Fruit fly (Drosophila melanogaster): ENCODE measurements around the gene Dad.
A peak's percentile ranks its signal among the peaks of the same experiment; 100 is the strongest.

Gene Dad

DNA sequence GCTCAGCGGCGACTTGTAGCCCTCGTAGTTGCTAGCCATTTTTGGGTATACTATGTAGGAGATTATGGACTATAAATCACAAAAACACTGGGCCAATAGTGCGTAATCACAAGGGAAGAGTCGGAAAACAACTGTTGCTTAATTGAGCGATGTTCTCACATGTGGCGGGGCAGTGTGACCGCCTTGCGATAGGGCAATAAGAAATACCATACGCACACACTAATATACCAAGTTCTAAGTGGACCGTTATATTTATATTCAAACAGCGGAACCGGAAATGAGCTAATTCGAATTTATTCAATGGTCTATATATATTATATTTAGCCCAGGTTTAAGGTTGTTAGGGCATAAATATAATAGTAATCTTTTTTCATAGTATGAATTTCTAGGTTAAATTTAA lies 32.9 kb upstream of the Dad start, which contains the start of gene Adsl (continued):
- TF ChIP-seq CG31441 (GFP tag; IDR thresholded peaks at IDR 0.05) (peak; percentile 84; the same call in 1 of the 2 replicates), Sox100B (GFP tag; optimal IDR thresholded peaks at IDR 0.05) (peak; percentile 74), Six4 (GFP tag; optimal IDR thresholded peaks at IDR 0.05) (peak; percentile 49), Bteb2 (GFP tag; optimal IDR thresholded peaks at IDR 0.05) (no peak), MESR4 (GFP tag; optimal IDR thresholded peaks at IDR 0.05) (peak; percentile 78), ATbp (GFP tag; optimal IDR thresholded peaks at IDR 0.05) (peak; percentile 78), CG7745 (tag; optimal IDR thresholded peaks at IDR 0.05) (no peak), Ptx1 (GFP tag; IDR thresholded peaks at IDR 0.05) (no peak), Opbp (GFP tag; IDR thresholded peaks at IDR 0.05; ENCODE audit: partially characterized antibody) (no peak), CG12659 (GFP tag; optimal IDR thresholded peaks at IDR 0.05) (peak; percentile 72), fd96Cb (tag; optimal IDR thresholded peaks at IDR 0.05) (no peak), Hsf (GFP tag; optimal IDR thresholded peaks at IDR 0.05) (peak; percentile 32), CG8924 (tag; optimal IDR thresholded peaks at IDR 0.05) (peak; percentile 41), gfzf (GFP tag; optimal IDR thresholded peaks at IDR 0.05) (peak; percentile 78), CG11695 (GFP tag; IDR thresholded peaks at IDR 0.05) (no peak), HLH3B (GFP tag; IDR thresholded peaks at IDR 0.05) (no peak), stc (GFP tag; IDR thresholded peaks at IDR 0.05) (peak; percentile 63; the same call in 1 of the 2 replicates), CG13123 (GFP tag; optimal IDR thresholded peaks at IDR 0.05) (no peak), Dip3 (GFP tag; optimal IDR thresholded peaks at IDR 0.05) (no peak), crp (GFP tag; optimal IDR thresholded peaks at IDR 0.05) (peak in 1 of 2 experiments; percentile 69), Nf-YB (GFP tag; optimal IDR thresholded peaks at IDR 0.05) (peak; percentile 53), CG33213 (GFP tag; optimal IDR thresholded peaks at IDR 0.05) (peak; percentile 70), nau (GFP tag; optimal IDR thresholded peaks at IDR 0.05) (no peak), CG9817 (tag; optimal IDR thresholded peaks at IDR 0.05) (peak; percentile 58), CG17385 (GFP tag; optimal IDR thresholded peaks at IDR 0.05) (peak; percentile 74), CrebB (tag; optimal IDR thresholded peaks at IDR 0.05) (peak; percentile 86), odd (GFP tag; optimal IDR thresholded peaks at IDR 0.05) (peak; percentile 79), nmo (GFP tag; optimal IDR thresholded peaks at IDR 0.05) (peak; percentile 73), CG34422 (GFP tag; IDR thresholded peaks at IDR 0.05) (peak; percentile 42; the same call in 1 of the 3 replicates), Hmx (GFP tag; optimal IDR thresholded peaks at IDR 0.05) (no peak), Ssrp (tag; optimal IDR thresholded peaks at IDR 0.05) (no peak), CG15479 (GFP tag; optimal IDR thresholded peaks at IDR 0.05) (peak; percentile 5), NFAT (GFP tag; IDR thresholded peaks at IDR 0.05) (peak; percentile 8; the same call in 1 of the 2 replicates), ro (GFP tag; IDR thresholded peaks at IDR 0.05) (no peak), Dfd (GFP tag; optimal IDR thresholded peaks at IDR 0.05) (no peak), hb (GFP tag; IDR thresholded peaks at IDR 0.05; ENCODE audit: partially characterized antibody) (no peak), Side (GFP tag; optimal IDR thresholded peaks at IDR 0.05) (peak; percentile 20), dmrt11E (tag; optimal IDR thresholded peaks at IDR 0.05) (peak; percentile 69), mirr (GFP tag; optimal IDR thresholded peaks at IDR 0.05) (peak; percentile 30), CG17186 (GFP tag; optimal IDR thresholded peaks at IDR 0.05) (peak; percentile 60), ERR (GFP tag; optimal IDR thresholded peaks at IDR 0.05) (no peak), Hey (tag; optimal IDR thresholded peaks at IDR 0.05) (peak; percentile 14), CG9797 (GFP tag; optimal IDR thresholded peaks at IDR 0.05) (peak; percentile 86), mam (GFP tag; optimal IDR thresholded peaks at IDR 0.05) (no peak), CG4730 (GFP tag; IDR thresholded peaks at IDR 0.05) (no peak), Elba2 (GFP tag; optimal IDR thresholded peaks at IDR 0.05) (no peak), lab (GFP tag; optimal IDR thresholded peaks at IDR 0.05) (peak; percentile 82), vvl (GFP tag; IDR thresholded peaks at IDR 0.05) (peak; percentile 84), Mad (GFP tag; optimal IDR thresholded peaks at IDR 0.05) (peak; percentile 18), H15 (GFP tag; IDR thresholded peaks at IDR 0.05) (no peak), Neu2 (GFP tag; optimal IDR thresholded peaks at IDR 0.05; ENCODE audit: borderline replicate concordance) (no peak)

Data from whole organism, embryonic.